Fruit fly (Drosophila melanogaster) whole organism, embryonic: ENCODE data around the gene CG10222.

Experiments used
- CG1024 ChIP-seq: fragments of 200-800 bp; sonication (Bioruptor generic); IDR thresholded peaks from 2 replicates; pipeline ENCODE4 v1.3.6; 2022; ENCODE audit warnings: missing biosample characterization, missing genetic modification characterization
- CG10565 ChIP-seq: fragments of 200-800 bp; sonication (Bioruptor generic); optimal IDR thresholded peaks from 3 replicates; lab custom pipeline; 2016; ENCODE audit warnings: missing biosample characterization, mild to moderate bottlenecking, missing genetic modification characterization
- CG11695 ChIP-seq: fragments of 200-800 bp; sonication (Bioruptor generic); IDR thresholded peaks from 3 replicates; pipeline ENCODE4 v1.3.6; 2022; ENCODE audit warnings: missing biosample characterization, missing genetic modification characterization
- CG12104 ChIP-seq: fragments of 200-800 bp; sonication (Bioruptor generic); optimal IDR thresholded peaks from 3 replicates; lab custom pipeline; 2016; ENCODE audit warnings: missing biosample characterization, missing genetic modification characterization
- CG14667 ChIP-seq: fragments of 200-800 bp; sonication (Bioruptor generic); IDR thresholded peaks from 2 replicates; pipeline ENCODE4 v1.3.6; 2022; ENCODE audit warnings: missing biosample characterization, missing genetic modification characterization
- CG16815 ChIP-seq: fragments of 200-800 bp; sonication (Bioruptor generic); optimal IDR thresholded peaks from 3 replicates; lab custom pipeline; 2017; ENCODE audit warnings: missing biosample characterization, mild to moderate bottlenecking, missing genetic modification characterization
- CG17802 ChIP-seq: fragments of 200-800 bp; sonication (Bioruptor generic); optimal IDR thresholded peaks from 2 replicates; lab custom pipeline; 2018; ENCODE audit warnings: missing biosample characterization, mild to moderate bottlenecking, missing genetic modification characterization, moderate library complexity
- CG1832 ChIP-seq: fragments of 200-800 bp; sonication (Bioruptor generic); optimal IDR thresholded peaks from 2 replicates; lab custom pipeline; 2017; ENCODE audit warnings: missing biosample characterization, mild to moderate bottlenecking, missing genetic modification characterization, inconsistent platforms
- CG18599 ChIP-seq: fragments of 200-800 bp; sonication (Bioruptor generic); optimal IDR thresholded peaks from 3 replicates; lab custom pipeline; 2017; ENCODE audit warnings: missing biosample characterization, missing genetic modification characterization, mild to moderate bottlenecking, moderate library complexity, missing genetic modification reagents
- CG18619 ChIP-seq: fragments of 200-800 bp; sonication (Bioruptor generic); optimal IDR thresholded peaks from 3 replicates; lab custom pipeline; 2017; ENCODE audit warnings: missing biosample characterization, mild to moderate bottlenecking, missing genetic modification characterization
- CG32772 ChIP-seq: fragments of 200-800 bp; sonication (Bioruptor generic); IDR thresholded peaks from 2 replicates; pipeline ENCODE4 v1.3.6; 2022; ENCODE audit warnings: missing biosample characterization, missing genetic modification characterization
- CG34224 ChIP-seq: fragments of 200-800 bp; sonication (Bioruptor generic); IDR thresholded peaks from 3 replicates; pipeline ENCODE4 v1.3.6; 2022; ENCODE audit warnings: missing biosample characterization, missing genetic modification characterization; ENCODE audit not compliant: partially characterized antibody
- CG3726 ChIP-seq: fragments of 200-800 bp; sonication (Bioruptor generic); IDR thresholded peaks from 3 replicates; pipeline ENCODE4, ENCODE4 v1.3.6; 2022; ENCODE audit warnings: missing biosample characterization, missing genetic modification characterization
- CG4424 ChIP-seq: fragments of 200-800 bp; sonication (Bioruptor generic); optimal IDR thresholded peaks from 3 replicates; lab custom pipeline; 2016; ENCODE audit warnings: missing biosample characterization, missing genetic modification characterization
- CG6272 ChIP-seq: fragments of 200-800 bp; sonication (Bioruptor generic); IDR thresholded peaks from 2 replicates; pipeline ENCODE4 v1.3.6; 2022; ENCODE audit warnings: missing biosample characterization, missing genetic modification characterization
- CG7839 ChIP-seq: fragments of 200-800 bp; sonication (Bioruptor generic); optimal IDR thresholded peaks from 3 replicates; lab custom pipeline; 2018; ENCODE audit warnings: missing biosample characterization, mild to moderate bottlenecking, missing genetic modification characterization, moderate library complexity
- CG7987 ChIP-seq: fragments of 200-800 bp; sonication (Bioruptor generic); optimal IDR thresholded peaks from 2 replicates; lab custom pipeline; 2018; ENCODE audit warnings: missing biosample characterization, mild to moderate bottlenecking, missing genetic modification characterization, moderate library complexity
- CG8359 ChIP-seq: fragments of 200-800 bp; sonication (Bioruptor generic); optimal IDR thresholded peaks from 2 replicates; lab custom pipeline; 2017; ENCODE audit warnings: missing biosample characterization, mild to moderate bottlenecking, missing genetic modification characterization, borderline replicate concordance
- CG9817 ChIP-seq: fragments of 200-800 bp; sonication (Bioruptor generic); optimal IDR thresholded peaks from 2 replicates; lab custom pipeline; 2018; ENCODE audit warnings: missing biosample characterization, mild to moderate bottlenecking, missing genetic modification characterization, moderate library complexity
- Chrac-16 ChIP-seq: fragments of 200-800 bp; sonication (Bioruptor generic); optimal IDR thresholded peaks from 3 replicates; lab custom pipeline; 2016; ENCODE audit warnings: missing biosample characterization, missing genetic modification characterization
- CrebB ChIP-seq: fragments of 200-800 bp; sonication (Bioruptor generic); optimal IDR thresholded peaks from 3 replicates; lab custom pipeline; 2018; ENCODE audit warnings: missing biosample characterization, mild to moderate bottlenecking, missing genetic modification characterization
- Dfd ChIP-seq, 2 experiments: fragments of >200 bp; optimal IDR thresholded peaks; 2 replicates each; lab custom pipeline; 2017; ENCODE audit warnings: missing biosample characterization in 2 of 2, missing genetic modification characterization in 2 of 2
- ERR ChIP-seq: fragments of 200-800 bp; sonication (Bioruptor generic); optimal IDR thresholded peaks from 2 replicates; lab custom pipeline; 2016; ENCODE audit warnings: missing biosample characterization, missing genetic modification characterization
- GATAe ChIP-seq: fragments of 200-800 bp; sonication (Bioruptor generic); conservative IDR thresholded peaks from 2 replicates; pipeline ENCODE4 v1.3.6; 2022; ENCODE audit warnings: missing biosample characterization, missing genetic modification characterization
- Hr78 ChIP-seq, 2 experiments: fragments of 200-800 bp in 1 of 2; fragments of >200 bp in 1 of 2; sonication (Bioruptor generic) in 1 of 2; optimal IDR thresholded peaks; 2 replicates each; lab custom pipeline; 2017 to 2019; ENCODE audit warnings: missing biosample characterization in 2 of 2, missing genetic modification characterization in 2 of 2, mild to moderate bottlenecking in 1 of 2, moderate library complexity in 1 of 2
- Hsf ChIP-seq: fragments of 200-800 bp; sonication (Bioruptor generic); optimal IDR thresholded peaks from 3 replicates; lab custom pipeline; 2016; ENCODE audit warnings: missing biosample characterization, missing genetic modification characterization
- Nf-YC ChIP-seq: fragments of 200-800 bp; optimal IDR thresholded peaks from 3 replicates; lab custom pipeline; 2019; ENCODE audit warnings: missing biosample characterization, mild to moderate bottlenecking, missing genetic modification characterization, moderate library complexity
- Opbp ChIP-seq: fragments of 200-800 bp; sonication (Bioruptor generic); IDR thresholded peaks from 3 replicates; pipeline ENCODE4 v1.3.6; 2022; ENCODE audit warnings: missing biosample characterization, missing genetic modification characterization; ENCODE audit not compliant: partially characterized antibody
- Poxn ChIP-seq: fragments of 200-800 bp; sonication (Bioruptor generic); IDR thresholded peaks from 2 replicates; pipeline ENCODE4 v1.3.6; 2022; ENCODE audit warnings: missing biosample characterization, missing genetic modification characterization
- Six4 ChIP-seq: fragments of 200-800 bp; sonication (Bioruptor generic); optimal IDR thresholded peaks from 2 replicates; lab custom pipeline; 2016; ENCODE audit warnings: missing biosample characterization, missing genetic modification characterization
- Trl ChIP-seq, 3 experiments: fragments of >200 bp in 2 of 3; fragments of 200-800 bp in 1 of 3; sonication (Bioruptor generic) in 1 of 3; optimal IDR thresholded peaks; 2 replicates in 1 of 3; 3 replicates in 2 of 3; lab custom pipeline; 2016 to 2017; ENCODE audit warnings: missing biosample characterization in 1 of 3, missing genetic modification characterization in 1 of 3
- YL-1 ChIP-seq: fragments of 200-800 bp; sonication (Bioruptor generic); optimal IDR thresholded peaks from 3 replicates; lab custom pipeline; 2017; ENCODE audit warnings: missing biosample characterization, mild to moderate bottlenecking, missing genetic modification characterization
- crp ChIP-seq, 2 experiments: fragments of 200-800 bp; sonication (Bioruptor generic); optimal IDR thresholded peaks; 2 replicates in 1 of 2; 3 replicates in 1 of 2; lab custom pipeline; 2017; ENCODE audit warnings: missing biosample characterization in 2 of 2, missing genetic modification characterization in 2 of 2, mild to moderate bottlenecking in 1 of 2, moderate library complexity in 1 of 2
- dimm ChIP-seq: fragments of 200-800 bp; sonication (Bioruptor generic); IDR thresholded peaks from 2 replicates; pipeline ENCODE4 v1.3.6; 2022; ENCODE audit warnings: missing biosample characterization, missing genetic modification characterization
- ems ChIP-seq: fragments of 200-800 bp; sonication (Bioruptor generic); optimal IDR thresholded peaks from 3 replicates; lab custom pipeline; 2016; ENCODE audit warnings: missing biosample characterization, missing genetic modification characterization
- hb ChIP-seq: fragments of 200-800 bp; sonication (Bioruptor generic); IDR thresholded peaks from 3 replicates; pipeline ENCODE4 v1.3.6; 2022; ENCODE audit warnings: missing biosample characterization, missing genetic modification characterization; ENCODE audit not compliant: partially characterized antibody
- hkb ChIP-seq, 2 experiments: fragments of 200-800 bp in 1 of 2; fragments of >200 bp in 1 of 2; sonication (Bioruptor generic) in 1 of 2; IDR thresholded peaks in 1 of 2; optimal IDR thresholded peaks in 1 of 2; 2 replicates each; pipeline versions ENCODE4 v1.3.6 to Lab custom; 2017 to 2022; ENCODE audit warnings: missing biosample characterization in 1 of 2, missing genetic modification characterization in 1 of 2
- hth ChIP-seq: fragments of >200 bp; optimal IDR thresholded peaks from 2 replicates; lab custom pipeline; 2017; ENCODE audit warnings: inconsistent platforms
- ind ChIP-seq: fragments of 200-800 bp; sonication (Bioruptor generic); optimal IDR thresholded peaks from 3 replicates; lab custom pipeline; 2016; ENCODE audit warnings: missing biosample characterization, missing genetic modification characterization
- jigr1 ChIP-seq: fragments of 200-800 bp; sonication (Bioruptor generic); IDR thresholded peaks from 3 replicates; pipeline ENCODE4 v1.3.6; 2022; ENCODE audit warnings: missing biosample characterization, missing genetic modification characterization
- jing ChIP-seq: fragments of 200-800 bp; sonication (Bioruptor generic); optimal IDR thresholded peaks from 2 replicates; lab custom pipeline; 2018; ENCODE audit warnings: missing biosample characterization, mild to moderate bottlenecking, missing genetic modification characterization
- jumu ChIP-seq: fragments of 200-800 bp; sonication (Bioruptor generic); optimal IDR thresholded peaks from 3 replicates; lab custom pipeline; 2016; ENCODE audit warnings: missing biosample characterization, missing genetic modification characterization
- ken ChIP-seq: fragments of 200-800 bp; sonication (Bioruptor generic); IDR thresholded peaks from 3 replicates; pipeline ENCODE4 v1.3.6; 2022; ENCODE audit warnings: missing biosample characterization, missing genetic modification characterization
- lola ChIP-seq, 3 experiments: fragments of >200 bp in 2 of 3; fragments of 200-800 bp in 1 of 3; sonication (Bioruptor generic) in 1 of 3; optimal IDR thresholded peaks; 2 replicates each; lab custom pipeline; 2017 to 2019; ENCODE audit warnings: missing biosample characterization in 3 of 3, missing genetic modification characterization in 3 of 3, mild to moderate bottlenecking in 1 of 3, moderate library complexity in 1 of 3
- pros ChIP-seq: fragments of 200-800 bp; sonication (Bioruptor generic); optimal IDR thresholded peaks from 3 replicates; lab custom pipeline; 2019; ENCODE audit warnings: missing biosample characterization, mild to moderate bottlenecking, missing genetic modification characterization, moderate library complexity
- psq ChIP-seq: fragments of 200-800 bp; sonication (Bioruptor generic); optimal IDR thresholded peaks from 2 replicates; lab custom pipeline; 2017; ENCODE audit warnings: missing biosample characterization, missing genetic modification characterization
- repo ChIP-seq: fragments of 200-800 bp; sonication (Bioruptor generic); optimal IDR thresholded peaks from 2 replicates; lab custom pipeline; 2016; ENCODE audit warnings: missing biosample characterization, missing genetic modification characterization
- row ChIP-seq: fragments of 200-800 bp; sonication (Bioruptor generic); IDR thresholded peaks from 3 replicates; pipeline ENCODE4 v1.3.6; 2022; ENCODE audit warnings: missing biosample characterization, missing genetic modification characterization
- shn ChIP-seq: fragments of 200-800 bp; sonication (Bioruptor generic); optimal IDR thresholded peaks from 3 replicates; lab custom pipeline; 2016; ENCODE audit warnings: missing biosample characterization, missing genetic modification characterization
- slou ChIP-seq: fragments of 200-800 bp; sonication (Bioruptor generic); optimal IDR thresholded peaks from 3 replicates; lab custom pipeline; 2016; ENCODE audit warnings: missing biosample characterization, missing genetic modification characterization

The CG10222 gene

DNA sequence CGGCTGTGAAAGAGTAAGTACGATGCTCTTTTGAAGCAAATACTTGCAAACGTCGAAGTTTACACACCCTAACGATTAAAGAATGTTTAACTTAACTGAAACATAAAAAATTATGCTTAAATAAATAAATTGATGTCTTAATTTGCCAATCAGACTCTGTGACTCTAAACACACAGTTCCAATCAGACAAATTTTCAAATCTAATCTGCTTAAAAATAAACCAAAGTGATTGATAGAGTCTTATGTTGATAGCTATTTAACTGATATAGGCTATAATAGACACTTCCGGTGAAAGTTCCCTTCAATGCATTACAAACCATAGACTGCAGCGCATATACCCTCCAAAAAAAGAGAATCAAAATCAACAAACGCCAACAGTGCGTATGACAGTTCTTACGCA is 39.3 kb upstream of the CG10222 start (continued):
- no peak for TF ChIP-seq CG3726 (GFP tag; lab: Robert Waterston, UW)
- TF ChIP-seq CG14667 (GFP tag; lab: Robert Waterston, UW), result no peak
- TF ChIP-seq CG4424, result peak; percentile 0
- no peak for TF ChIP-seq ind (GFP tag; lab: Kevin White, UChicago)
- no peak for TF ChIP-seq GATAe (GFP tag; lab: Robert Waterston, UW)
- no peak for TF ChIP-seq jing (GFP tag; lab: Kevin White, UChicago)
- TF ChIP-seq Chrac-16 (GFP tag; lab: Kevin White, UChicago), result no peak
- TF ChIP-seq CG32772 (GFP tag; lab: Robert Waterston, UW), result no peak
- no peak for TF ChIP-seq Nf-YC (tag; lab: Kevin White, UChicago)
- no peak for TF ChIP-seq Hr78 (GFP tag; optimal IDR thresholded peaks at IDR 0.05; lab: Kevin White, UChicago)
- no peak for TF ChIP-seq CG11695
- TF ChIP-seq crp (GFP tag; optimal IDR thresholded peaks at IDR 0.05; lab: Kevin White, UChicago), result no peak
- TF ChIP-seq slou (GFP tag; lab: Kevin White, UChicago), result no peak
- no peak for TF ChIP-seq jigr1 (GFP tag; lab: Robert Waterston, UW)
- TF ChIP-seq CG6272 (GFP tag; lab: Robert Waterston, UW), result no peak
- no peak for TF ChIP-seq CG16815 (GFP tag; lab: Kevin White, UChicago)
- TF ChIP-seq CG18599 (GFP tag; lab: Kevin White, UChicago), result peak; percentile 15
- TF ChIP-seq Trl (optimal IDR thresholded peaks at IDR 0.05; lab: Kevin White, UChicago), result no peak
- TF ChIP-seq Trl (GFP tag; optimal IDR thresholded peaks at IDR 0.05; lab: Kevin White, UChicago), result no peak
- TF ChIP-seq CG7987 (GFP tag; lab: Kevin White, UChicago), result no peak
- TF ChIP-seq ken (GFP tag; lab: Robert Waterston, UW), result no peak
- TF ChIP-seq dimm, result no peak
- no peak for TF ChIP-seq jumu (GFP tag; lab: Kevin White, UChicago)
- no peak for TF ChIP-seq CG9817 (tag; lab: Kevin White, UChicago)
- TF ChIP-seq hkb (optimal IDR thresholded peaks at IDR 0.05; lab: Kevin White, UChicago), result no peak
- TF ChIP-seq hkb (GFP tag; IDR thresholded peaks at IDR 0.05; lab: Robert Waterston, UW), result 0 out of 2 replicates have a peak, but pooled peaks have one; percentile 20
- no peak for TF ChIP-seq CG1832 (GFP tag; lab: Kevin White, UChicago)
- no peak for TF ChIP-seq CG10565 (GFP tag; lab: Kevin White, UChicago)
- TF ChIP-seq Dfd (GFP tag; optimal IDR thresholded peaks at IDR 0.05; lab: Kevin White, UChicago), result no peak
- no peak for TF ChIP-seq CG18619
- TF ChIP-seq lola (GFP tag; optimal IDR thresholded peaks at IDR 0.05; lab: Kevin White, UChicago), result no peak
- TF ChIP-seq CG34224, result no peak
- TF ChIP-seq psq (GFP tag; lab: Kevin White, UChicago), result no peak
- peak; percentile 24; the same call in 1 of the 3 replicates for TF ChIP-seq row (GFP tag; lab: Robert Waterston, UW)
- TF ChIP-seq Hsf (GFP tag; lab: Kevin White, UChicago), result peak; percentile 10
- TF ChIP-seq YL-1 (GFP tag; lab: Kevin White, UChicago), result no peak
- TF ChIP-seq CG7839 (tag; lab: Kevin White, UChicago), result peak; percentile 33
- no peak for TF ChIP-seq ems (GFP tag; lab: Kevin White, UChicago)
- no peak for TF ChIP-seq CG12104
- TF ChIP-seq CG8359 (GFP tag; lab: Kevin White, UChicago), result no peak
- no peak for TF ChIP-seq Poxn (GFP tag; lab: Robert Waterston, UW)
- no peak for TF ChIP-seq Opbp (GFP tag; lab: Robert Waterston, UW)
- no peak for TF ChIP-seq hb (GFP tag; lab: Robert Waterston, UW)
- no peak for TF ChIP-seq repo
- TF ChIP-seq CG17802, result no peak
- TF ChIP-seq Six4 (GFP tag; lab: Kevin White, UChicago), result no peak
- TF ChIP-seq CrebB (tag; lab: Kevin White, UChicago), result no peak
- TF ChIP-seq CG1024 (GFP tag; lab: Robert Waterston, UW), result no peak
- TF ChIP-seq hth (lab: Kevin White, UChicago), result no peak
- no peak for TF ChIP-seq pros
- TF ChIP-seq shn (GFP tag; lab: Kevin White, UChicago), result no peak
- TF ChIP-seq ERR, result no peak
